Fruit fly (Drosophila melanogaster) whole organism, larva: ENCODE data around the gene CG9777.

Source experiments
- noc ChIP-seq: fragments of 200-800 bp; sonication (Bioruptor generic); optimal IDR thresholded peaks from 3 replicates; lab custom pipeline; 2019; ENCODE audit warnings: missing biosample characterization, mild to moderate bottlenecking, missing genetic modification characterization, moderate library complexity

CG9777 gene

DNA sequence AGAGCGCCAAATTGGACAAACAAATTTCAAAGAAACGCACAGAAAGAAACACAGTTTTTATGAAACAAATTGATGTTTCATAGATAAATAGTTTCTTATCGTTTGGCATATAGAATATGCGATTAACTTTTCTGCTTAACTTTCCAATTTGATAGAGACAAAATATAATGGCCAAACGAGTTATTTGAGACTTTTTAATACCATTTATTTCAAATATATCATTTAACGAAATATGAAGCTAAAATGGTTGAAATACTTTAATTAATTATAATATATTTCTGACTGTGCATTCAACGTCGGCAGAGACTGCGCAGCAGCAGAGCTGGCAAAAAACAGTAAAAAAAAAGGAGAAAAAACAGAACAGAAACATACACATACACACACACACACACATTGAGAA, 46.5 kb downstream of the CG9777 start:
- no peak for TF ChIP-seq noc (tag; lab: Kevin White, UChicago)

DNA sequence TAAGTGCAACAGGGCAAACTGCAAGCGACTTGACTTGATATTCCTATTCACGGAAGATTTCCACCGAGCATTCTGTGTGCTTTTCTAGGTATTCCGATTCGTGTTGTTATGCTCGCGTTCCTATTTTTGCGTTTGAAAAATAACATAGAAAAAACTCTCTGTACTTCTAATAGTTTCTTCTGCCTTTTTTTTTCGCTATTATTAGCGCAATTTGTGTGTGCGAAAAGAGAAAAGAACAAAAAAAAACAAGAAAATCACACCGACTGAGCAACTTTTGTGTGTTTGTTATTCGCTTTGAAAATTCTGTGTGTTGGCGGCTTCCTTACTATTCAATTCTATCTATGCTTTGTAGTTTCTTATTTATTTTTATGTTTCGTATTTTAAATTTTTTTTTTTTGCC, 48.3 kb downstream of the CG9777 start:
- TF ChIP-seq noc (tag; lab: Kevin White, UChicago): no peak

DNA sequence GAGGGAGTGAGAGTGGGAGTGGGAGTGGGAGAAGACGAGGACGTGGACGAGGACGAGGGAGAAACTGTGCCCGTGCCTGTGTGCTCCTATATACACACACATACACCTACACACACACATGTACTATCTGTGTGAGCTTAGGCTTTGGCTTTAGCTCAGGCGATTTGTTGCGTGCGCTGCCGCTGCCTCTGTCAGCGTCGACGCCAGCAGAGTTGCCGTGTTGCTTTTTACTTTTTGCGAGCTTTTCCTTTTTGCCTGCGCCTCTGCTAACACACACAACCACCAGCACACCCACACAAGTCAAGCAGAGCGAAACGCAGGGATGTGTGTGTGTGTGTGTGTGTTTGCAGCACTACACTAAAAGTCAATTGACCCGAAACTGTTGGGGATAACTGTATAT, 49.9 kb downstream of the CG9777 start:
- TF ChIP-seq noc (tag; lab: Kevin White, UChicago): no peak

- TF ChIP-seq noc (tag; lab: Kevin White, UChicago): no peak
Measured at dm6 chrX:16581703-16582102, 50.3 kb downstream of the CG9777 start.
